Worm (Caenorhabditis elegans): Measurements from ENCODE around the gene srt-59.

DNA sequence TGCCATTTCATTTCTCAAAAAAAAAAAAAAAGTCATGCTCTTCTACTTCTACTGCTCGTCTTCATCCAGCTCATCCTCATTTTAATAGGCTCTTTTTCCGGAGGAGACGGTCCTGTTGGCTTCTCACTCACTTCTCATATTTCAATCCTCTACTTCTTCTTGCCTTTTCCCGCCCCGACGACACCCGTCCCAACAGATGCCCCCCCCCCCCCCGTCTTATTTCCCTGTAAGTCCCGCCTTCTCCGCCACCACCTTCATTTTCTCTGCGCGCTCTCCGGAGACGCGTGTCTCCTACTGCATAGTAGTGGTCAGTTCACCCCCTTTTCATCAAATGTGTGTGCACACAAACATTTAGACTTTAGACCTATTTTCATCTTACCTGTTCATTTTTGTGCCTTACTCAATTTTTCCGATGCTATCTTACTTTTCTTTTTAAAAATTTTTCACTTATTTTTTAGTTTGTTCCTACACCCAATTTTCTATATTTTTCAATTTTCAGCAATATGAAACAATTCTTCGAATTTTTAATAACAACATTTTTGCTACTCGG, 42.7 kb downstream of the srt-59 start, which contains the start of gene efn-4:
- no peak for TF ChIP-seq snpc-4 (tag; optimal IDR thresholded peaks at IDR 0.05)
- no peak for TF ChIP-seq pqm-1 (tag; optimal IDR thresholded peaks at IDR 0.05)
- no peak for TF ChIP-seq fkh-2 (tag; optimal IDR thresholded peaks at IDR 0.05)
- no peak for TF ChIP-seq elt-3 (tag; optimal IDR thresholded peaks at IDR 0.05)
- no peak for TF ChIP-seq zag-1 (tag; optimal IDR thresholded peaks at IDR 0.05)
- no peak for TF ChIP-seq ztf-4 (tag; optimal IDR thresholded peaks at IDR 0.05)
- no peak for TF ChIP-seq pha-4 (tag; optimal IDR thresholded peaks at IDR 0.05)
- TF ChIP-seq nhr-25 (tag; optimal IDR thresholded peaks at IDR 0.05) = no peak
- no peak for TF ChIP-seq R02D3.7 (tag; optimal IDR thresholded peaks at IDR 0.05)
- no peak for TF ChIP-seq ceh-28 (tag; optimal IDR thresholded peaks at IDR 0.05)
- TF ChIP-seq aly-2 (tag; optimal IDR thresholded peaks at IDR 0.05) = no peak
- no peak for TF ChIP-seq ama-1 (optimal IDR thresholded peaks at IDR 0.05)
- TF ChIP-seq elt-2 (tag; optimal IDR thresholded peaks at IDR 0.05) = no peak
- TF ChIP-seq ceh-16 (tag; optimal IDR thresholded peaks at IDR 0.05) = no peak

Measured in whole organism, L3 larva.